Fruit fly (Drosophila melanogaster) whole organism, prepupa: ENCODE measurements around the gene peng.
A peak's percentile ranks its signal among the peaks of the same experiment; 100 is the strongest.

Source experiments
- CG15336 ChIP-seq: fragments of 200-800 bp; sonication (Bioruptor generic); IDR thresholded peaks from 2 replicates; pipeline ENCODE4 v1.3.6; 2022; ENCODE audit warnings: missing biosample characterization, missing genetic modification characterization
- CG34406 ChIP-seq: fragments of 200-800 bp; sonication (Bioruptor generic); optimal IDR thresholded peaks from 3 replicates; lab custom pipeline; 2016; ENCODE audit warnings: missing biosample characterization, missing genetic modification characterization
- CG6854 ChIP-seq: fragments of 200-800 bp; sonication (Bioruptor generic); optimal IDR thresholded peaks from 2 replicates; lab custom pipeline; 2017; ENCODE audit warnings: missing biosample characterization, mild to moderate bottlenecking, missing genetic modification characterization
- CG7368 ChIP-seq: fragments of 200-800 bp; sonication (Bioruptor generic); optimal IDR thresholded peaks from 3 replicates; lab custom pipeline; 2016; ENCODE audit warnings: missing biosample characterization, missing genetic modification characterization
- CG8119 ChIP-seq: fragments of 200-800 bp; sonication (Bioruptor generic); IDR thresholded peaks from 3 replicates; pipeline ENCODE4 v1.3.6; 2022; ENCODE audit warnings: missing biosample characterization, missing genetic modification characterization
- CG8319 ChIP-seq: fragments of 200-800 bp; sonication (Bioruptor generic); optimal IDR thresholded peaks from 3 replicates; lab custom pipeline; 2016; ENCODE audit warnings: missing biosample characterization, missing genetic modification characterization
- Ets96B ChIP-seq: fragments of 200-800 bp; optimal IDR thresholded peaks from 2 replicates; lab custom pipeline; 2019; ENCODE audit warnings: missing biosample characterization, mild to moderate bottlenecking, missing genetic modification characterization, moderate library complexity
- Hr38 ChIP-seq: sonication (Bioruptor generic); optimal IDR thresholded peaks from 2 replicates; lab custom pipeline; 2016; ENCODE audit warnings: missing biosample characterization, missing genetic modification characterization
- achi ChIP-seq: fragments of 200-800 bp; sonication (Bioruptor generic); optimal IDR thresholded peaks from 3 replicates; lab custom pipeline; 2016; ENCODE audit warnings: missing biosample characterization, missing genetic modification characterization
- eg ChIP-seq: fragments of 200-800 bp; sonication (Bioruptor generic); IDR thresholded peaks from 3 replicates; pipeline ENCODE4 v1.3.6; 2022; ENCODE audit warnings: missing biosample characterization, missing genetic modification characterization
- ss ChIP-seq, 2 experiments: fragments of 200-800 bp; sonication (Bioruptor generic); optimal IDR thresholded peaks; 2 replicates in 1 of 2; 3 replicates in 1 of 2; lab custom pipeline; 2017 to 2018; ENCODE audit warnings: mild to moderate bottlenecking in 2 of 2, missing biosample characterization in 2 of 2, missing genetic modification characterization in 2 of 2, moderate library complexity in 1 of 2

dm6 chrX:21368410-21368918 lies 18.8 kb upstream of the peng start:
- TF ChIP-seq CG8319 (GFP tag; lab: Kevin White, UChicago): no peak
- TF ChIP-seq CG6854: no peak
- peak; percentile 51 for TF ChIP-seq CG15336 (GFP tag; lab: Robert Waterston, UW)
- TF ChIP-seq achi (GFP tag; lab: Kevin White, UChicago): peak; percentile 16
- TF ChIP-seq eg (GFP tag; lab: Robert Waterston, UW): peak; percentile 65
- TF ChIP-seq Hr38: no peak
- no peak for TF ChIP-seq Ets96B (tag; lab: Kevin White, UChicago)
- TF ChIP-seq CG8119 (GFP tag; lab: Robert Waterston, UW): peak; percentile 57; the same call in 2 of the 3 replicates
- no peak for TF ChIP-seq ss (GFP tag; optimal IDR thresholded peaks at IDR 0.05; lab: Kevin White, UChicago)
- no peak for TF ChIP-seq CG7368
- no peak for TF ChIP-seq CG34406 (GFP tag; lab: Kevin White, UChicago)
